Fruit fly (Drosophila melanogaster): ENCODE data around the gene jumu.

jumu gene

dm6 chr3R:10350741-10351629 lies 1.0 kb downstream of the jumu start (continued):
- TF ChIP-seq E2f1 (GFP tag; IDR thresholded peaks at IDR 0.05) (no peak), insv (GFP tag; optimal IDR thresholded peaks at IDR 0.05) (peak in 1 of 2 experiments; percentile 23), Abd-B (GFP tag; optimal IDR thresholded peaks at IDR 0.05) (peak; percentile 75), eyg (GFP tag; optimal IDR thresholded peaks at IDR 0.05) (peak; percentile 63), Oaz (GFP tag; IDR thresholded peaks at IDR 0.05) (no peak), Dfd (GFP tag; optimal IDR thresholded peaks at IDR 0.05) (peak in 1 of 2 experiments; percentile 76), chinmo (GFP tag; IDR thresholded peaks at IDR 0.05; ENCODE audit: partially characterized antibody) (no peak), tgo (GFP tag; IDR thresholded peaks at IDR 0.05) (no peak), CG12299 (tag; optimal IDR thresholded peaks at IDR 0.05) (peak; percentile 75), CG13775 (GFP tag; optimal IDR thresholded peaks at IDR 0.05) (peak; percentile 89), CG9215 (GFP tag; IDR thresholded peaks at IDR 0.05) (no peak), NK7.1 (GFP tag; optimal IDR thresholded peaks at IDR 0.05) (peak; percentile 47), wdn (GFP tag; IDR thresholded peaks at IDR 0.05) (no peak), eve (GFP tag; optimal IDR thresholded peaks at IDR 0.05) (peak in 1 of 2 experiments; percentile 92), Blimp-1 (GFP tag; optimal IDR thresholded peaks at IDR 0.05) (peak; percentile 55), Hr51 (GFP tag; optimal IDR thresholded peaks at IDR 0.05) (peak; percentile 77 to 90), dati (GFP tag; IDR thresholded peaks at IDR 0.05) (no peak), MBD-R2 (GFP tag; IDR thresholded peaks at IDR 0.05) (no peak), CG7372 (GFP tag; IDR thresholded peaks at IDR 0.05) (no peak), vfl (GFP tag; optimal IDR thresholded peaks at IDR 0.05) (peak; percentile 77), Mes4 (GFP tag; optimal IDR thresholded peaks at IDR 0.05) (no peak), CG6175 (GFP tag; IDR thresholded peaks at IDR 0.05) (no peak), CG10209 (GFP tag; optimal IDR thresholded peaks at IDR 0.05) (peak; percentile 83), CG32767 (GFP tag; IDR thresholded peaks at IDR 0.05) (no peak), sc (optimal IDR thresholded peaks at IDR 0.05) (no peak), sc (GFP tag; optimal IDR thresholded peaks at IDR 0.05) (peak; percentile 8), croc (GFP tag; conservative IDR thresholded peaks at IDR 0.05) (peak; percentile 32; the same call in 1 of the 3 replicates), salm (tag; optimal IDR thresholded peaks at IDR 0.05) (peak; percentile 32), az2 (GFP tag; optimal IDR thresholded peaks at IDR 0.05) (peak; percentile 77), CG12219 (GFP tag; optimal IDR thresholded peaks at IDR 0.05) (peak; percentile 60), pb (GFP tag; optimal IDR thresholded peaks at IDR 0.05) (peak; percentile 41), crp (GFP tag; optimal IDR thresholded peaks at IDR 0.05) (peak in 1 of 2 experiments; percentile 3), CG4707 (GFP tag; optimal IDR thresholded peaks at IDR 0.05) (peak; percentile 49), run (tag; optimal IDR thresholded peaks at IDR 0.05) (peak; percentile 58), gsb (GFP tag; IDR thresholded peaks at IDR 0.05) (no peak), CG16815 (GFP tag; optimal IDR thresholded peaks at IDR 0.05) (peak; percentile 70), CG8765 (GFP tag; IDR thresholded peaks at IDR 0.05) (no peak), CG3726 (GFP tag; IDR thresholded peaks at IDR 0.05) (no peak), dmrt99B (tag; optimal IDR thresholded peaks at IDR 0.05) (peak; percentile 83), MTF-1 (GFP tag; optimal IDR thresholded peaks at IDR 0.05; ENCODE audit: borderline replicate concordance) (peak; percentile 66), Hand (GFP tag; optimal IDR thresholded peaks at IDR 0.05) (peak; percentile 85), CG15696 (tag; optimal IDR thresholded peaks at IDR 0.05) (peak; percentile 18), vvl (GFP tag; IDR thresholded peaks at IDR 0.05) (no peak), CG18764 (GFP tag; optimal IDR thresholded peaks at IDR 0.05) (peak; percentile 60), CG15514 (GFP tag; optimal IDR thresholded peaks at IDR 0.05) (peak; percentile 63), CG9437 (GFP tag; optimal IDR thresholded peaks at IDR 0.05) (peak; percentile 81), CG7839 (tag; optimal IDR thresholded peaks at IDR 0.05) (peak; percentile 91), stwl (tag; optimal IDR thresholded peaks at IDR 0.05) (no peak)
